Worm (Caenorhabditis elegans): ENCODE measurements around the gene W03G1.2.

Gene W03G1.2

ce11 chrIV:524352-524751 is at the start of gene W03G1.2:
Gene W03G1.2, plus strand, starts transcription at chrIV:524652.
- TF ChIP-seq sox-4 (tag; optimal IDR thresholded peaks at IDR 0.05) (no peak), nhr-237 (tag; optimal IDR thresholded peaks at IDR 0.05) (no peak), pqm-1 (tag; optimal IDR thresholded peaks at IDR 0.05) (no peak), nhr-28 (tag; optimal IDR thresholded peaks at IDR 0.05) (no peak), nhr-20 (tag; optimal IDR thresholded peaks at IDR 0.05) (no peak), swsn-7 (tag; optimal IDR thresholded peaks at IDR 0.05) (no peak), lsy-2 (tag; optimal IDR thresholded peaks at IDR 0.05) (no peak), unc-30 (tag; optimal IDR thresholded peaks at IDR 0.05) (no peak), mab-9 (GFP tag; IDR thresholded peaks at IDR 0.05) (no peak), ceh-88 (GFP tag; IDR thresholded peaks at IDR 0.05) (no peak), ets-5 (GFP tag; IDR thresholded peaks at IDR 0.05) (no peak), zip-4 (GFP tag; optimal IDR thresholded peaks at IDR 0.05) (no peak), lin-39 (tag; optimal IDR thresholded peaks at IDR 0.05) (no peak), pag-3 (tag; optimal IDR thresholded peaks at IDR 0.05; ENCODE audit: borderline replicate concordance, insufficient read depth) (no peak)

- TF ChIP-seq ces-1 (GFP tag; optimal IDR thresholded peaks at IDR 0.05) = no peak
- TF ChIP-seq xbp-1 (tag; optimal IDR thresholded peaks at IDR 0.05) = no peak
- no peak for TF ChIP-seq efl-3 (GFP tag; optimal IDR thresholded peaks at IDR 0.05)
- no peak for TF ChIP-seq Y116A8C.19 (tag; optimal IDR thresholded peaks at IDR 0.05; ENCODE audit: borderline replicate concordance)
- TF ChIP-seq sup-37 (GFP tag; optimal IDR thresholded peaks at IDR 0.05) = no peak
- TF ChIP-seq sptf-1 (tag; optimal IDR thresholded peaks at IDR 0.05) = no peak
- no peak for TF ChIP-seq C16A3.4 (tag; optimal IDR thresholded peaks at IDR 0.05)
- no peak for TF ChIP-seq mdl-1 (tag; optimal IDR thresholded peaks at IDR 0.05)
Observed at ce11 chrIV:481067-481466, 43.4 kb upstream of the W03G1.2 start, which contains the start of gene npr-37. Gene npr-37, minus strand, starts transcription at chrIV:481167.

- TF ChIP-seq mep-1 (tag; optimal IDR thresholded peaks at IDR 0.05) (no peak), mef-2 (tag; optimal IDR thresholded peaks at IDR 0.05) (no peak), ceh-63 (GFP tag; optimal IDR thresholded peaks at IDR 0.05) (no peak), ces-1 (GFP tag; optimal IDR thresholded peaks at IDR 0.05) (no peak), fkh-8 (tag; optimal IDR thresholded peaks at IDR 0.05) (no peak), tlp-1 (tag; optimal IDR thresholded peaks at IDR 0.05) (no peak), lin-39 (tag; optimal IDR thresholded peaks at IDR 0.05) (no peak), xbp-1 (tag; optimal IDR thresholded peaks at IDR 0.05) (no peak), lin-14 (GFP tag; optimal IDR thresholded peaks at IDR 0.05) (no peak), blmp-1 (tag; optimal IDR thresholded peaks at IDR 0.05) (no peak), mdl-1 (tag; optimal IDR thresholded peaks at IDR 0.05) (no peak), unc-62 (GFP tag; optimal IDR thresholded peaks at IDR 0.05) (no peak), nhr-77 (tag; optimal IDR thresholded peaks at IDR 0.05) (no peak), pag-3 (tag; optimal IDR thresholded peaks at IDR 0.05; ENCODE audit: borderline replicate concordance, insufficient read depth) (no peak), nhr-20 (tag; optimal IDR thresholded peaks at IDR 0.05) (no peak), nhr-85 (tag) (no peak), ceh-8 (GFP tag; optimal IDR thresholded peaks at IDR 0.05) (no peak), fos-1 (tag; optimal IDR thresholded peaks at IDR 0.05) (no peak), F16B12.6 (tag; optimal IDR thresholded peaks at IDR 0.05) (no peak), nhr-76 (tag; optimal IDR thresholded peaks at IDR 0.05) (no peak)
Observed at ce11 chrIV:484004-484403, 40.4 kb upstream of the W03G1.2 start.

- TF ChIP-seq nhr-11 (tag; optimal IDR thresholded peaks at IDR 0.05) = no peak
- TF ChIP-seq nhr-84 (tag; optimal IDR thresholded peaks at IDR 0.05) = no peak
- TF ChIP-seq unc-30 (tag; optimal IDR thresholded peaks at IDR 0.05) = no peak
- TF ChIP-seq elt-2 (tag; optimal IDR thresholded peaks at IDR 0.05) = no peak
- no peak for TF ChIP-seq mef-2 (tag; optimal IDR thresholded peaks at IDR 0.05)
- TF ChIP-seq nhr-47 (tag; optimal IDR thresholded peaks at IDR 0.05) = no peak
- no peak for TF ChIP-seq egl-13 (tag; optimal IDR thresholded peaks at IDR 0.05)
- no peak for TF ChIP-seq sptf-1 (tag; optimal IDR thresholded peaks at IDR 0.05)
- no peak for TF ChIP-seq hlh-17 (GFP tag; optimal IDR thresholded peaks at IDR 0.05; ENCODE audit: borderline replicate concordance)
- no peak for TF ChIP-seq unc-62 (GFP tag; optimal IDR thresholded peaks at IDR 0.05)
- no peak for TF ChIP-seq pax-3 (tag; optimal IDR thresholded peaks at IDR 0.05)
Observed at ce11 chrIV:484768-485167, 39.7 kb upstream of the W03G1.2 start.
